Fruit fly (Drosophila melanogaster) whole organism, embryonic: ENCODE data around the gene CG10019.

ENCODE experiments used
- CG10321 ChIP-seq: fragments of 200-800 bp; sonication (Bioruptor generic); IDR thresholded peaks from 2 replicates; pipeline ENCODE4 v1.3.6; 2022; ENCODE audit warnings: missing biosample characterization, missing genetic modification characterization
- CG2678 ChIP-seq: fragments of 200-800 bp; sonication (Bioruptor generic); optimal IDR thresholded peaks from 3 replicates; lab custom pipeline; 2019; ENCODE audit warnings: missing biosample characterization, mild to moderate bottlenecking, missing genetic modification characterization, moderate library complexity
- CG43689 ChIP-seq: fragments of 200-800 bp; sonication (Bioruptor generic); IDR thresholded peaks from 2 replicates; pipeline ENCODE4 v1.3.6; 2022; ENCODE audit warnings: missing biosample characterization, missing genetic modification characterization
- CG7963 ChIP-seq: fragments of 200-800 bp; sonication (Bioruptor generic); IDR thresholded peaks from 3 replicates; pipeline ENCODE4 v1.3.6; 2022; ENCODE audit warnings: missing biosample characterization, missing genetic modification characterization; ENCODE audit not compliant: partially characterized antibody
- MESR4 ChIP-seq: fragments of 200-800 bp; sonication (Bioruptor generic); optimal IDR thresholded peaks from 2 replicates; lab custom pipeline; 2018; ENCODE audit warnings: missing biosample characterization, mild to moderate bottlenecking, missing genetic modification characterization, moderate library complexity
- sc ChIP-seq, 3 experiments: fragments of >200 bp in 2 of 3; fragments of 200-800 bp in 1 of 3; sonication (Bioruptor generic) in 1 of 3; optimal IDR thresholded peaks; 2 replicates in 2 of 3; 3 replicates in 1 of 3; lab custom pipeline; 2017; ENCODE audit warnings: mild to moderate bottlenecking in 1 of 3, missing biosample characterization in 1 of 3, missing genetic modification characterization in 1 of 3, missing genetic modification reagents in 1 of 3
- scrt ChIP-seq: fragments of 200-800 bp; sonication (Bioruptor generic); optimal IDR thresholded peaks from 2 replicates; lab custom pipeline; 2018; ENCODE audit warnings: missing biosample characterization, mild to moderate bottlenecking, missing genetic modification characterization, moderate library complexity

DNA sequence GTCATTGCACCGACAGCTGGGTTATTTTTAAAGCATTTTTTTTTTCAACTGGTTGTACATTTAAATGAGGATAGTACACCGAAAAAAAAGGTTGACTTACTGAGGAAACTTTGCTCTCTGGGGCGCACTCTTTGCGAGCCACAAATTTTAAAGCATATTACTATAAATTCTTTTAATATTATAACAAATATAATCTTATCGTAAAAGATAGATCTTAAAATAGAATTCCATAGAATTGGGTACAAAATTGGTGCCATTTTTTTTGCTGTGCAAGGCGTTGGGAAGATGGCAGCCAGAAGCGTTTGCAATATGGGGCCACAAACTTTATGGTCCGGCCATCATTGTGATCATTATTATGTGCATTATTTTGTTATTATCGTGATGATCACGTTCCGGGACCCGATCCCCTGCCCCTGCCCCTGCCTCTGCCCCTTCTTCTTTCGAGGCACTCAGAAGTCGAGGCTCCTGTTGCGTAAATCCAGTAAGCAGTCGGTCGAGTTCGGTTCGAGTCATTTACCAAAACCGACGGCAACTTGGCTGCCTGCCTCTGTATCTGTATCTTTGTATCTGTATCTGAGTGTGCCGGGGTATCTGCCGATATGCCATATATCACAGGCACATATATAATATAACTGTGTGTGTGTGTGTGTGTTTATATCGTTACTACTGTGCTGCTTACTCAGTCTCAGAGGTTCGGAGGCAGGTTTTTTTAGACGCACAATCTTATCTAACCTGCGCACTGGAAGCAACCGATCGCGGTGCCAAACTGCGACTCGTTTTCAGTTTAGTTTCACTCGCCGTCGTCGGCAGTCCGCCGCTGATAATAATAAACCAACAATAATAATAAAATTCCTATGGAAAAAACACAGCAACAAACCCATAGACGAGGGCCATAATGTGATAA lies 48.1 kb downstream of the CG10019 start:
- TF ChIP-seq sc (optimal IDR thresholded peaks at IDR 0.05; lab: Kevin White, UChicago) (no peak), sc (GFP tag; optimal IDR thresholded peaks at IDR 0.05; lab: Kevin White, UChicago) (no peak), CG43689 (GFP tag; lab: Robert Waterston, UW) (no peak), CG7963 (GFP tag; lab: Robert Waterston, UW) (no peak), CG10321 (peak; percentile 9; the same call in 1 of the 2 replicates), CG2678 (tag; lab: Kevin White, UChicago) (peak; percentile 31), MESR4 (GFP tag; lab: Kevin White, UChicago) (no peak), scrt (no peak)
